Worm (Caenorhabditis elegans) whole organism, late embryonic: ENCODE results near the gene unc-6.

Source experiments
- C08G9.2 ChIP-seq: sonication (generic microtip); optimal IDR thresholded peaks from 2 replicates; lab custom pipeline; 2016; ENCODE audit warnings: mild to moderate bottlenecking, missing genetic modification characterization, moderate library complexity, missing compliant biosample characterization
- Y22D7AL.16 ChIP-seq: sonication (generic microtip); optimal IDR thresholded peaks from 2 replicates; lab custom pipeline; 2016; ENCODE audit warnings: missing genetic modification characterization, missing compliant biosample characterization
- ama-1 ChIP-seq: fragments of 150-350 bp; optimal IDR thresholded peaks from 2 replicates; lab custom pipeline; 2014
- ceh-14 ChIP-seq: sonication (generic microtip); optimal IDR thresholded peaks from 2 replicates; lab custom pipeline; 2016; ENCODE audit warnings: missing genotype, missing genetic modification characterization, missing compliant biosample characterization
- ceh-18 ChIP-seq: sonication (generic microtip); optimal IDR thresholded peaks from 2 replicates; lab custom pipeline; 2016; ENCODE audit warnings: missing genetic modification characterization, missing compliant biosample characterization
- ceh-19 ChIP-seq: fragments of 200-800 bp; sonication (Bioruptor generic); optimal IDR thresholded peaks from 2 replicates; lab custom pipeline; 2018; ENCODE audit warnings: mild to moderate bottlenecking, missing genetic modification characterization, missing compliant biosample characterization
- ceh-2 ChIP-seq: sonication (generic microtip); optimal IDR thresholded peaks from 2 replicates; lab custom pipeline; 2016; ENCODE audit warnings: missing genotype, missing genetic modification characterization, missing compliant biosample characterization
- ceh-30 ChIP-seq: fragments of 150-350 bp; optimal IDR thresholded peaks from 2 replicates; lab custom pipeline; 2014; ENCODE audit warnings: missing biosample characterization, missing genetic modification characterization
- ceh-45 ChIP-seq: fragments of 200-800 bp; sonication (Bioruptor generic); IDR thresholded peaks from 2 replicates; pipeline ENCODE4 v1.3.6; 2022; ENCODE audit warnings: missing genetic modification reagents, missing genetic modification characterization, missing compliant biosample characterization
- ceh-6 ChIP-seq: fragments of 200-800 bp; sonication (Bioruptor generic); optimal IDR thresholded peaks from 2 replicates; lab custom pipeline; 2018; ENCODE audit warnings: mild to moderate bottlenecking, missing genetic modification characterization, missing compliant biosample characterization
- che-1 ChIP-seq: sonication (generic microtip); optimal IDR thresholded peaks from 2 replicates; lab custom pipeline; 2016; ENCODE audit warnings: mild to moderate bottlenecking, missing genetic modification characterization, missing compliant biosample characterization
- elt-2 ChIP-seq: sonication (generic microtip); optimal IDR thresholded peaks from 2 replicates; lab custom pipeline; 2016; ENCODE audit warnings: missing genetic modification reagents, missing genetic modification characterization, missing compliant biosample characterization
- eyg-1 ChIP-seq: sonication (generic microtip); optimal IDR thresholded peaks from 2 replicates; lab custom pipeline; 2016; ENCODE audit warnings: missing genotype, missing genetic modification characterization, missing compliant biosample characterization
- fax-1 ChIP-seq: sonication (generic microtip); optimal IDR thresholded peaks from 2 replicates; lab custom pipeline; 2016; ENCODE audit warnings: missing genotype, missing genetic modification characterization, missing compliant biosample characterization
- fkh-6 ChIP-seq: sonication (generic microtip); optimal IDR thresholded peaks from 2 replicates; lab custom pipeline; 2016; ENCODE audit warnings: missing genetic modification characterization, missing compliant biosample characterization
- gmeb-2 ChIP-seq: sonication (generic microtip); optimal IDR thresholded peaks from 2 replicates; lab custom pipeline; 2016; ENCODE audit warnings: missing genetic modification characterization, inconsistent platforms, missing compliant biosample characterization
- hlh-13 ChIP-seq: fragments of 200-800 bp; sonication (Bioruptor generic); optimal IDR thresholded peaks from 2 replicates; lab custom pipeline; 2018; ENCODE audit warnings: mild to moderate bottlenecking, missing genetic modification characterization, missing compliant biosample characterization
- hlh-15 ChIP-seq: sonication (generic microtip); optimal IDR thresholded peaks from 2 replicates; lab custom pipeline; 2016; ENCODE audit warnings: missing genetic modification characterization, missing compliant biosample characterization
- hlh-30 ChIP-seq: sonication (generic microtip); optimal IDR thresholded peaks from 2 replicates; lab custom pipeline; 2017; ENCODE audit warnings: antibody characterized with exemption, missing genetic modification characterization, missing compliant biosample characterization; ENCODE audit not compliant: insufficient read depth
- hlh-6 ChIP-seq: sonication (generic microtip); optimal IDR thresholded peaks from 2 replicates; lab custom pipeline; 2016; ENCODE audit warnings: missing genotype, missing genetic modification characterization, missing compliant biosample characterization
- lim-6 ChIP-seq: sonication (generic microtip); optimal IDR thresholded peaks from 2 replicates; lab custom pipeline; 2016; ENCODE audit warnings: missing genetic modification characterization, missing compliant biosample characterization
- mec-3 ChIP-seq: sonication (generic microtip); optimal IDR thresholded peaks from 2 replicates; lab custom pipeline; 2016; ENCODE audit warnings: borderline replicate concordance, missing genetic modification characterization, missing compliant biosample characterization
- nhr-11 ChIP-seq: fragments of 150-350 bp; optimal IDR thresholded peaks from 2 replicates; lab custom pipeline; 2014; ENCODE audit warnings: missing biosample characterization, missing genetic modification characterization
- nhr-232 ChIP-seq: sonication (generic microtip); optimal IDR thresholded peaks from 2 replicates; lab custom pipeline; 2016; ENCODE audit warnings: missing genetic modification characterization, missing compliant biosample characterization
- npax-4 ChIP-seq: sonication (generic microtip); optimal IDR thresholded peaks from 2 replicates; lab custom pipeline; 2016; ENCODE audit warnings: missing genetic modification characterization, missing compliant biosample characterization
- odd-2 ChIP-seq: sonication (generic microtip); optimal IDR thresholded peaks from 2 replicates; lab custom pipeline; 2017; ENCODE audit warnings: antibody characterized with exemption, mild to moderate bottlenecking, missing genetic modification characterization, missing compliant biosample characterization
- pag-3 ChIP-seq: sonication (generic microtip); optimal IDR thresholded peaks from 2 replicates; lab custom pipeline; 2016; ENCODE audit warnings: missing compliant biosample characterization, missing genetic modification characterization, borderline replicate concordance
- pha-4 ChIP-seq: fragments of 150-350 bp; optimal IDR thresholded peaks from 2 replicates; lab custom pipeline; 2018; ENCODE audit warnings: missing biosample characterization, missing genetic modification reagents, missing genetic modification characterization
- pqm-1 ChIP-seq: sonication (generic microtip); optimal IDR thresholded peaks from 2 replicates; lab custom pipeline; 2016; ENCODE audit warnings: missing genetic modification characterization, missing compliant biosample characterization
- pros-1 ChIP-seq: fragments of 150-350 bp; optimal IDR thresholded peaks from 2 replicates; lab custom pipeline; 2014; ENCODE audit warnings: missing biosample characterization, missing genetic modification reagents, missing genetic modification characterization
- ref-2 ChIP-seq: sonication (generic microtip); optimal IDR thresholded peaks from 2 replicates; lab custom pipeline; 2016; ENCODE audit warnings: missing genetic modification characterization, missing compliant biosample characterization
- rnt-1 ChIP-seq: sonication (generic microtip); optimal IDR thresholded peaks from 2 replicates; lab custom pipeline; 2016; ENCODE audit warnings: missing genetic modification characterization, missing compliant biosample characterization
- sdc-2 ChIP-seq: sonication (generic microtip); optimal IDR thresholded peaks from 2 replicates; lab custom pipeline; 2016; ENCODE audit warnings: missing genotype, missing genetic modification characterization, missing compliant biosample characterization
- sox-2 ChIP-seq: fragments of 200-800 bp; sonication (Bioruptor generic); IDR thresholded peaks from 2 replicates; pipeline ENCODE4 v1.3.6; 2022; ENCODE audit warnings: missing genetic modification reagents, missing genetic modification characterization, missing compliant biosample characterization
- sox-4 ChIP-seq: sonication (generic microtip); optimal IDR thresholded peaks from 2 replicates; lab custom pipeline; 2017; ENCODE audit warnings: mild to moderate bottlenecking, missing genetic modification characterization, inconsistent platforms, missing compliant biosample characterization
- ttx-3 ChIP-seq: sonication (generic microtip); optimal IDR thresholded peaks from 2 replicates; lab custom pipeline; 2016; ENCODE audit warnings: missing genetic modification reagents, missing genetic modification characterization, missing compliant biosample characterization
- unc-86 ChIP-seq: sonication (generic microtip); optimal IDR thresholded peaks from 2 replicates; lab custom pipeline; 2016; ENCODE audit warnings: missing genetic modification characterization, missing compliant biosample characterization
- zip-5 ChIP-seq: sonication (generic microtip); optimal IDR thresholded peaks from 2 replicates; lab custom pipeline; 2016; ENCODE audit warnings: missing genetic modification characterization, missing compliant biosample characterization

Gene unc-6

ce11 chrX:6902958-6903357, 13.5 kb downstream of the unc-6 start (continued):
- TF ChIP-seq ceh-2 (tag; lab: Kevin White, UChicago) (peak; percentile 39), ceh-6 (peak; percentile 75), nhr-11 (no peak), che-1 (tag; lab: Kevin White, UChicago) (peak; percentile 68), sox-4 (peak; percentile 61), hlh-15 (tag; lab: Kevin White, UChicago) (peak; percentile 33), gmeb-2 (tag; lab: Kevin White, UChicago) (peak; percentile 76), hlh-6 (tag; lab: Kevin White, UChicago) (peak; percentile 79), ama-1 (lab: Kevin White, UChicago) (no peak), ttx-3 (tag; lab: Kevin White, UChicago) (peak; percentile 50), nhr-232 (tag; lab: Kevin White, UChicago) (peak; percentile 50), Y22D7AL.16 (tag; lab: Kevin White, UChicago) (peak; percentile 48), eyg-1 (tag; lab: Kevin White, UChicago) (no peak), elt-2 (tag; lab: Kevin White, UChicago) (peak; percentile 77), fkh-6 (tag; lab: Kevin White, UChicago) (peak; percentile 51), hlh-30 (no peak), unc-86 (peak; percentile 37)
- TF ChIP-seq, all 69 proteins: peak for 46

DNA sequence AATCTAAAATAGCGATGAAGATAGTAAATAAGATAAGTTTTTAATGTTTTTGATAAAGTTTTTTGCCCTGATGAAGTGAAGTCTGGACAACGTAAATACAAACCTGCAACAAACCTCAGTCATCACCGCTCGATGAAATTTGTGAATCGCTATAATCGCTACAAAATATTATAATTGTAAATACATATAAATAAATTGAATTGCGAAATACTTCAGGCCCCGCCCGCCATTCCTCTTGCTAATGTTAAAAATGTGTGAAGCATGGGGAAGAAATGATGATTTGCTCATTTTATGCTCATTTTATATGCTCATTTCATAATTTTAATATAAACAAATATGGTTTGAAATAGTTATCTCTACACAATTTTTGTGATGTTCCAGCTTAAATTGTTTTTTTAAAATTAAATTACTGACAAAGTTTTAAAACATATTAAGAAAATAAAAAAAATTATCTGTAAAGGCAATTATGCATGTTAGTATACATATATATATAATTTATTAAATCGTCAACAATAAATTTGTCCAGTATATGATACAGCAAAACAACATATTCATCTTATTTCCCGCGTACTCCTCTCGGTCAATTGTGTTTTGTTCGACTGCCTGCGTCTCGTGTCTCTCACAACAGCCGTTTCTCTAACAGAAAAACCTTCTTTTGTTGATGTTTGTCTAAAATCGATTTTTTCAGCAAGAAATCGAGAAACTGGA, 14.7 kb downstream of the unc-6 start, which contains the start of gene sid-5:
Gene sid-5 (plus strand): TSS at position 658 of the 708 bp plus-strand sequence.
- TF ChIP-seq ceh-30 (no peak), pha-4 (tag; lab: Kevin White, UChicago) (no peak), sdc-2 (no peak), pag-3 (tag; lab: Kevin White, UChicago) (no peak), nhr-11 (no peak), odd-2 (tag; lab: Kevin White, UChicago) (no peak), ceh-18 (no peak), fax-1 (no peak), zip-5 (tag; lab: Kevin White, UChicago) (no peak), hlh-13 (GFP tag; lab: Kevin White, UChicago) (no peak), unc-86 (no peak), ceh-45 (GFP tag; lab: Robert Waterston, UW) (no peak), sox-4 (no peak)

- TF ChIP-seq C08G9.2 (tag; lab: Kevin White, UChicago) (no peak), elt-2 (tag; lab: Kevin White, UChicago) (peak; percentile 76)
Observed at ce11 chrX:6905581-6905980, 16.1 kb downstream of the unc-6 start.

DNA sequence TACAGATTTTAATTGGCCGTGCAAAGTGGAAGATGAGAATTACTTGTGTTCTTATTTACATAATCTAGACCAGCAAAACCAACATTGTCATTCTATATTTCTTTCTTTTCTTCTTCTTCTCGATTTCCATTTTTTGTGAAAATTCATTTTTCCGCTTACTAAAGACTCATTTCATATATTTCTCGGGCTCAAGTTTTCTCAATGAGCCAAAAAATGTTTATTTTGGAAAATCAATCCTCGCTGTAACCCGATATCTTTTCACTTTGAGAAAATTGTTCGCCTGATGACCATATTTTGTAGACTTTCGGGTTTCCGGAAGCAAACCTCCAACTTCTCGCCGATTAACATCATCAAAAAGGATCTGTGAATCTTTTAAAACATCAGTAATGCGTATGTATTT, 24.5 kb downstream of the unc-6 start, which contains the start of gene nhx-4:
Gene nhx-4 (plus strand): TSS at position 301 of the 400 bp plus-strand sequence.
- TF ChIP-seq npax-4 = no peak
- no peak for TF ChIP-seq pros-1
- TF ChIP-seq nhr-232 (tag; lab: Kevin White, UChicago) = no peak
- TF ChIP-seq hlh-15 (tag; lab: Kevin White, UChicago) = no peak

DNA sequence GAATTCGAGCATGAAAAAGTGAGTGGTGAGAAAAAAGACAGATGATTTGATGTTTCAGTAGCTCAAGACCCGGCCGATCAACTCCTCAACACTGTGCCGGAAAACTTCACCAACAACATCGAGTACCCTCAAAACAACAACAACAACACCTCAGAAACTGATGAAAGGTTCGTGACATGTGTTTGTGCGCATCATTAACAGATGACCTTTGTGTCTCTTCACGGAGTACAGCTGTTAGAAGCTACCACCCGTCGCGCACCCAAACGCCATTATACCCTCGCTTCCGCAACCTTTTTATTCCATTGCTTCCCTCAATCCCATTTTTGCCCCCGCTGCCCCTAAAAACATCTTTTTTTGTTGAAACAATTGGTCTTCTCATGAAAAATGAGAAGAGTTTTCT, 25.8 kb downstream of the unc-6 start:
- TF ChIP-seq rnt-1 (tag; lab: Kevin White, UChicago) (no peak), lim-6 (tag; lab: Kevin White, UChicago) (no peak), ceh-2 (tag; lab: Kevin White, UChicago) (no peak), sox-2 (no peak), pqm-1 (tag; lab: Kevin White, UChicago) (no peak), npax-4 (no peak), fkh-6 (tag; lab: Kevin White, UChicago) (no peak), mec-3 (tag; lab: Kevin White, UChicago) (no peak), ceh-30 (no peak), pros-1 (no peak), C08G9.2 (tag; lab: Kevin White, UChicago) (no peak), sdc-2 (no peak), ceh-19 (GFP tag; lab: Kevin White, UChicago) (no peak), ref-2 (no peak), ceh-14 (tag; lab: Kevin White, UChicago) (no peak)
- TF ChIP-seq, all 69 proteins: peak for 0
